Comparison of ENCODE assay signal across 3 worm cellular contexts in the genomic region with DNA sequence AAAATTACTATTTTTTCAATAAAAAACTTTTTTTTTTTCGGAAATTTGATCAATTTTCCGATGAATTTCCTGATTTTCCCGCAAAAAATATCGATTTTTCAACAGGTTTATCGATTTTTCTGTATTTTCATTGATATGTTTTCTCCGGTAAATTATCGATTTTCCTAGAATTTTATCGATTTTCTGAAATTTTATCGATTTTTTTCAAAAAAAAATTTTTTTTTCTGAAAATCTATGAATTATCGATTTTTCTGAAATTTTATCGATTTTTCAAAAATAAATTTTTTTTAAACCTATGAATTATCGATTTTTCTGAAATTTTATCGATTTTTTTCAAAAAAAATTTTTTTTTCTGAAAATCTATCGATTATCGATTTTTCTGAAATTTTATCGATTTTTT.
TF ChIP-seq lines count a peak whose summit lies in the region.

No protein-coding gene starts in this region.

TF ChIP-seq in whole organism, L3 larva, 47 proteins besides CTCF, POLR2A, EP300 and RAD21:
- peak; percentile 71 for TF ChIP-seq ceh-28 (tag; optimal IDR thresholded peaks at IDR 0.05; lab: Kevin White, UChicago)

TF ChIP-seq in whole organism, late embryonic, 69 proteins besides CTCF, POLR2A, EP300 and RAD21:
- peak; percentile 17 for TF ChIP-seq ceh-48 (tag; optimal IDR thresholded peaks at IDR 0.05; lab: Kevin White, UChicago)

TF ChIP-seq in whole organism, midembryonic, 9 proteins besides CTCF, POLR2A, EP300 and RAD21:
- TF ChIP-seq T22C8.4 (GFP tag; IDR thresholded peaks at IDR 0.05; lab: Robert Waterston, UW): peak; percentile 96
TF ChIP-seq in whole organism, midembryonic: peak in this region for 1; not testable (repeated sequence) for 8.
